Fruit fly (Drosophila melanogaster) whole organism, embryonic: ENCODE data around the gene hop.

ENCODE experiments used
- Ada2b ChIP-seq: fragments of 200-800 bp; sonication (Bioruptor generic); IDR thresholded peaks from 2 replicates; pipeline ENCODE4 v1.3.6; 2022; ENCODE audit warnings: missing biosample characterization, missing genetic modification characterization
- Atf6 ChIP-seq: fragments of 200-800 bp; sonication (Bioruptor generic); IDR thresholded peaks from 2 replicates; pipeline ENCODE4 v1.3.6; 2022; ENCODE audit warnings: missing biosample characterization, missing genetic modification characterization
- B-H2 ChIP-seq: fragments of 200-800 bp; sonication (Bioruptor generic); optimal IDR thresholded peaks from 2 replicates; lab custom pipeline; 2018; ENCODE audit warnings: missing biosample characterization, mild to moderate bottlenecking, missing genetic modification characterization
- BEAF-32 ChIP-seq: fragments of 200-800 bp; sonication (Bioruptor generic); optimal IDR thresholded peaks from 3 replicates; lab custom pipeline; 2017; ENCODE audit warnings: missing biosample characterization, missing genetic modification characterization, mild to moderate bottlenecking, moderate library complexity, missing genetic modification reagents
- Bdp1 ChIP-seq: fragments of 200-800 bp; sonication (Bioruptor generic); optimal IDR thresholded peaks from 3 replicates; lab custom pipeline; 2016; ENCODE audit warnings: missing biosample characterization, missing genetic modification characterization
- CG10979 ChIP-seq: fragments of 200-800 bp; sonication (Bioruptor generic); optimal IDR thresholded peaks from 2 replicates; lab custom pipeline; 2018; ENCODE audit warnings: missing biosample characterization, mild to moderate bottlenecking, missing genetic modification characterization, moderate library complexity
- CG11085 ChIP-seq: fragments of 200-800 bp; sonication (Bioruptor generic); IDR thresholded peaks from 2 replicates; pipeline ENCODE4 v1.3.6; 2022; ENCODE audit warnings: missing biosample characterization, missing genetic modification characterization
- CG11247 ChIP-seq: fragments of 200-800 bp; sonication (Bioruptor generic); IDR thresholded peaks from 2 replicates; pipeline ENCODE4 v1.3.6; 2022; ENCODE audit warnings: missing biosample characterization, missing genetic modification characterization
- CG12104 ChIP-seq: fragments of 200-800 bp; sonication (Bioruptor generic); optimal IDR thresholded peaks from 3 replicates; lab custom pipeline; 2016; ENCODE audit warnings: missing biosample characterization, missing genetic modification characterization
- CG13123 ChIP-seq: fragments of 200-800 bp; sonication (Bioruptor generic); optimal IDR thresholded peaks from 2 replicates; lab custom pipeline; 2016; ENCODE audit warnings: missing biosample characterization, missing genetic modification characterization
- CG17612 ChIP-seq: fragments of 200-800 bp; sonication (Bioruptor generic); IDR thresholded peaks from 2 replicates; pipeline ENCODE4 v1.3.6; 2022; ENCODE audit warnings: missing biosample characterization, missing genetic modification characterization
- CG17802 ChIP-seq: fragments of 200-800 bp; sonication (Bioruptor generic); optimal IDR thresholded peaks from 2 replicates; lab custom pipeline; 2018; ENCODE audit warnings: missing biosample characterization, mild to moderate bottlenecking, missing genetic modification characterization, moderate library complexity
- CG2199 ChIP-seq: fragments of 200-800 bp; sonication (Bioruptor generic); IDR thresholded peaks from 3 replicates; pipeline ENCODE4 v1.3.6; 2022; ENCODE audit warnings: missing biosample characterization, missing genetic modification characterization
- CG2889 ChIP-seq: fragments of 200-800 bp; sonication (Bioruptor generic); IDR thresholded peaks from 3 replicates; pipeline ENCODE4 v1.3.6; 2022; ENCODE audit warnings: missing biosample characterization, missing genetic modification characterization
- CG4854 ChIP-seq: fragments of 200-800 bp; sonication (Bioruptor generic); optimal IDR thresholded peaks from 2 replicates; lab custom pipeline; 2016; ENCODE audit warnings: missing biosample characterization, missing genetic modification characterization, inconsistent platforms
- CG6854 ChIP-seq: fragments of 200-800 bp; sonication (Bioruptor generic); optimal IDR thresholded peaks from 3 replicates; lab custom pipeline; 2017; ENCODE audit warnings: missing biosample characterization, mild to moderate bottlenecking, missing genetic modification characterization
- Chrac-16 ChIP-seq: fragments of 200-800 bp; sonication (Bioruptor generic); optimal IDR thresholded peaks from 3 replicates; lab custom pipeline; 2016; ENCODE audit warnings: missing biosample characterization, missing genetic modification characterization
- Dad ChIP-seq: fragments of 200-800 bp; sonication (Bioruptor generic); optimal IDR thresholded peaks from 3 replicates; lab custom pipeline; 2016; ENCODE audit warnings: missing biosample characterization, missing genetic modification characterization
- E2f2 ChIP-seq: fragments of 200-800 bp; sonication (Bioruptor generic); IDR thresholded peaks from 2 replicates; pipeline ENCODE4 v1.3.6; 2022; ENCODE audit warnings: missing biosample characterization, missing genetic modification characterization
- HLHmδ ChIP-seq: fragments of 200-800 bp; sonication (Bioruptor generic); optimal IDR thresholded peaks from 2 replicates; lab custom pipeline; 2018; ENCODE audit warnings: missing biosample characterization, mild to moderate bottlenecking, missing genetic modification characterization, moderate library complexity
- Hmx ChIP-seq: fragments of 200-800 bp; sonication (Bioruptor generic); optimal IDR thresholded peaks from 2 replicates; lab custom pipeline; 2016; ENCODE audit warnings: missing biosample characterization, missing genetic modification characterization
- Mad ChIP-seq: fragments of 200-800 bp; sonication (Bioruptor generic); optimal IDR thresholded peaks from 2 replicates; lab custom pipeline; 2016; ENCODE audit warnings: missing biosample characterization, missing genetic modification characterization
- Meics ChIP-seq: fragments of 200-800 bp; sonication (Bioruptor generic); optimal IDR thresholded peaks from 2 replicates; lab custom pipeline; 2017; ENCODE audit warnings: missing biosample characterization, mild to moderate bottlenecking, missing genetic modification characterization
- Myb ChIP-seq: fragments of 200-800 bp; sonication (Bioruptor generic); optimal IDR thresholded peaks from 2 replicates; lab custom pipeline; 2016; ENCODE audit warnings: missing biosample characterization, missing genetic modification characterization
- Nf-YA ChIP-seq: fragments of 200-800 bp; sonication (Bioruptor generic); IDR thresholded peaks from 2 replicates; pipeline ENCODE4 v1.3.6; 2022; ENCODE audit warnings: missing biosample characterization, missing genetic modification characterization
- NfI ChIP-seq: fragments of 200-800 bp; sonication (Bioruptor generic); optimal IDR thresholded peaks from 3 replicates; lab custom pipeline; 2018; ENCODE audit warnings: missing biosample characterization, mild to moderate bottlenecking, missing genetic modification characterization, moderate library complexity
- PHDP ChIP-seq: fragments of 200-800 bp; sonication (Bioruptor generic); optimal IDR thresholded peaks from 3 replicates; lab custom pipeline; 2018; ENCODE audit warnings: missing biosample characterization, mild to moderate bottlenecking, missing genetic modification characterization, moderate library complexity
- Rfx ChIP-seq: fragments of 200-800 bp; sonication (Bioruptor generic); IDR thresholded peaks from 2 replicates; pipeline ENCODE4 v1.3.6; 2022; ENCODE audit warnings: missing biosample characterization, missing genetic modification characterization
- Scr ChIP-seq: fragments of 200-800 bp; sonication (Bioruptor generic); IDR thresholded peaks from 2 replicates; pipeline ENCODE4 v1.3.6; 2022; ENCODE audit warnings: missing biosample characterization, missing genetic modification characterization; ENCODE audit not compliant: partially characterized antibody
- Xbp1 ChIP-seq: fragments of 200-800 bp; sonication (Bioruptor generic); optimal IDR thresholded peaks from 3 replicates; lab custom pipeline; 2016; ENCODE audit warnings: missing biosample characterization, mild to moderate bottlenecking, missing genetic modification characterization
- bigmax ChIP-seq: fragments of 200-800 bp; sonication (Bioruptor generic); optimal IDR thresholded peaks from 2 replicates; lab custom pipeline; 2018; ENCODE audit warnings: missing biosample characterization, mild to moderate bottlenecking, missing genetic modification characterization
- btn ChIP-seq: fragments of 200-800 bp; sonication (Bioruptor generic); optimal IDR thresholded peaks from 2 replicates; lab custom pipeline; 2016; ENCODE audit warnings: missing biosample characterization, missing genetic modification characterization
- cg ChIP-seq: fragments of 200-800 bp; sonication (Bioruptor generic); optimal IDR thresholded peaks from 3 replicates; lab custom pipeline; 2019; ENCODE audit warnings: missing biosample characterization, mild to moderate bottlenecking, missing genetic modification characterization, moderate library complexity
- cwo ChIP-seq: fragments of 200-800 bp; sonication (Bioruptor generic); optimal IDR thresholded peaks from 3 replicates; lab custom pipeline; 2017; ENCODE audit warnings: missing biosample characterization, missing genetic modification characterization, mild to moderate bottlenecking, moderate library complexity, missing genetic modification reagents
- dan ChIP-seq: fragments of 200-800 bp; sonication (Bioruptor generic); IDR thresholded peaks from 2 replicates; pipeline ENCODE4 v1.3.6; 2022; ENCODE audit warnings: missing biosample characterization, missing genetic modification characterization
- dimm ChIP-seq: fragments of 200-800 bp; sonication (Bioruptor generic); IDR thresholded peaks from 2 replicates; pipeline ENCODE4 v1.3.6; 2022; ENCODE audit warnings: missing biosample characterization, missing genetic modification characterization
- gfzf ChIP-seq: fragments of 200-800 bp; sonication (Bioruptor generic); optimal IDR thresholded peaks from 2 replicates; lab custom pipeline; 2016; ENCODE audit warnings: missing biosample characterization, mild to moderate bottlenecking, missing genetic modification characterization, moderate library complexity
- grau ChIP-seq: fragments of 200-800 bp; optimal IDR thresholded peaks from 3 replicates; lab custom pipeline; 2019; ENCODE audit warnings: missing biosample characterization, mild to moderate bottlenecking, missing genetic modification characterization, moderate library complexity
- insv ChIP-seq, 2 experiments: fragments of 200-800 bp; sonication (Bioruptor generic); optimal IDR thresholded peaks; 3 replicates each; lab custom pipeline; 2016 to 2018; ENCODE audit warnings: missing biosample characterization in 2 of 2, missing genetic modification characterization in 2 of 2
- lilli ChIP-seq: fragments of 200-800 bp; sonication (Bioruptor generic); optimal IDR thresholded peaks from 3 replicates; lab custom pipeline; 2016; ENCODE audit warnings: missing biosample characterization, missing genetic modification characterization
- nerfin-2 ChIP-seq: fragments of 200-800 bp; sonication (Bioruptor generic); IDR thresholded peaks from 2 replicates; pipeline ENCODE4 v1.3.6; 2022; ENCODE audit warnings: missing biosample characterization, missing genetic modification characterization; ENCODE audit not compliant: partially characterized antibody
- p53 ChIP-seq: fragments of 200-800 bp; sonication (Bioruptor generic); optimal IDR thresholded peaks from 2 replicates; lab custom pipeline; 2016; ENCODE audit warnings: missing biosample characterization, missing genetic modification characterization
- pita ChIP-seq: fragments of 200-800 bp; sonication (Bioruptor generic); optimal IDR thresholded peaks from 2 replicates; lab custom pipeline; 2017; ENCODE audit warnings: missing biosample characterization, mild to moderate bottlenecking, missing genetic modification characterization
- prd ChIP-seq, 3 experiments: fragments of >200 bp in 2 of 3; fragments of 200-800 bp in 1 of 3; sonication (Bioruptor generic) in 1 of 3; optimal IDR thresholded peaks in 2 of 3; IDR thresholded peaks in 1 of 3; 2 replicates in 2 of 3; 3 replicates in 1 of 3; pipeline versions ENCODE4 v1.3.6 to Lab custom; 2017 to 2022; ENCODE audit warnings: missing biosample characterization in 1 of 3, missing genetic modification characterization in 1 of 3
- stwl ChIP-seq: fragments of 200-800 bp; sonication (Bioruptor generic); optimal IDR thresholded peaks from 3 replicates; lab custom pipeline; 2018; ENCODE audit warnings: missing biosample characterization, mild to moderate bottlenecking, missing genetic modification characterization, moderate library complexity
- trem ChIP-seq: fragments of 200-800 bp; optimal IDR thresholded peaks from 3 replicates; lab custom pipeline; 2019; ENCODE audit warnings: missing biosample characterization, mild to moderate bottlenecking, missing genetic modification characterization, moderate library complexity
- ttk ChIP-seq: fragments of 200-800 bp; sonication (Bioruptor generic); IDR thresholded peaks from 2 replicates; pipeline ENCODE4 v2.1.2; 2022; ENCODE audit warnings: missing biosample characterization, missing genetic modification characterization
- vfl ChIP-seq: fragments of 200-800 bp; sonication (Bioruptor generic); optimal IDR thresholded peaks from 2 replicates; lab custom pipeline; 2016; ENCODE audit warnings: missing biosample characterization, missing genetic modification characterization
- wek ChIP-seq: fragments of 200-800 bp; sonication (Bioruptor generic); optimal IDR thresholded peaks from 3 replicates; lab custom pipeline; 2018; ENCODE audit warnings: missing biosample characterization, mild to moderate bottlenecking, missing genetic modification characterization, moderate library complexity

The hop gene

dm6 chrX:11351351-11351750 lies 16.5 kb downstream of the hop start (continued):
- TF ChIP-seq BEAF-32 (no peak), Dad (GFP tag; lab: Kevin White, UChicago) (peak; percentile 92), nerfin-2 (GFP tag; lab: Robert Waterston, UW) (no peak), CG11085 (peak; percentile 91), vfl (GFP tag; lab: Kevin White, UChicago) (peak; percentile 84), Hmx (GFP tag; lab: Kevin White, UChicago) (peak; percentile 76), CG2199 (peak; percentile 96), ttk (GFP tag; lab: Robert Waterston, UW) (peak; percentile 94), HLHmδ (GFP tag; lab: Kevin White, UChicago) (peak; percentile 36), Mad (peak; percentile 85), Rfx (GFP tag; lab: Robert Waterston, UW) (peak; percentile 96), Myb (GFP tag; lab: Kevin White, UChicago) (peak; percentile 82), CG17802 (tag; lab: Kevin White, UChicago) (peak; percentile 76), CG6854 (GFP tag; lab: Kevin White, UChicago) (peak; percentile 82), prd (optimal IDR thresholded peaks at IDR 0.05; lab: Kevin White, UChicago) (no peak), prd (GFP tag; IDR thresholded peaks at IDR 0.05; lab: Robert Waterston, UW) (peak; percentile 97), Chrac-16 (GFP tag; lab: Kevin White, UChicago) (peak; percentile 93), Atf6 (peak; percentile 92), CG10979 (tag; lab: Kevin White, UChicago) (peak; percentile 87), cwo (peak; percentile 87), lilli (GFP tag; lab: Kevin White, UChicago) (peak; percentile 94), bigmax (GFP tag; lab: Kevin White, UChicago) (peak; percentile 41), NfI (peak; percentile 95), dan (peak; percentile 74), stwl (tag; lab: Kevin White, UChicago) (peak; percentile 6), CG4854 (peak; percentile 85), trem (tag; lab: Kevin White, UChicago) (peak; percentile 56), wek (GFP tag; lab: Kevin White, UChicago) (peak; percentile 89), CG11247 (peak; percentile 94), Xbp1 (peak; percentile 95), insv (GFP tag; optimal IDR thresholded peaks at IDR 0.05; lab: Kevin White, UChicago) (peak in 1 of 2 experiments; percentile 12), p53 (GFP tag; lab: Kevin White, UChicago) (peak; percentile 77), PHDP (tag; lab: Kevin White, UChicago) (peak; percentile 91), cg (peak; percentile 71), B-H2 (GFP tag; lab: Kevin White, UChicago) (peak; percentile 74), dimm (GFP tag; lab: Robert Waterston, UW) (peak; percentile 86), btn (GFP tag; lab: Kevin White, UChicago) (peak; percentile 89), gfzf (GFP tag; lab: Kevin White, UChicago) (no peak), CG17612 (peak; percentile 83), CG2889 (peak; percentile 86), CG13123 (peak; percentile 84), CG12104 (GFP tag; lab: Kevin White, UChicago) (peak; percentile 81), Bdp1 (peak; percentile 84), Nf-YA (GFP tag; lab: Robert Waterston, UW) (peak; percentile 93), Meics (GFP tag; lab: Kevin White, UChicago) (peak; percentile 93), Scr (GFP tag; lab: Robert Waterston, UW) (no peak), Ada2b (GFP tag; lab: Robert Waterston, UW) (peak; percentile 96), pita (GFP tag; lab: Kevin White, UChicago) (no peak), E2f2 (GFP tag; lab: Robert Waterston, UW) (peak; percentile 78), grau (tag; lab: Kevin White, UChicago) (peak; percentile 99)
